Worm (Caenorhabditis elegans): ENCODE data around the gene F10D2.8.

F10D2.8 gene

ce11 chrV:7150570-7150969 lies at the start of gene F10D2.8:
F10D2.8 (minus strand) TSS chrV:7150714.
- no peak for TF ChIP-seq hlh-1 (tag; optimal IDR thresholded peaks at IDR 0.05)
- TF ChIP-seq ces-1 (GFP tag; optimal IDR thresholded peaks at IDR 0.05): no peak
- no peak for TF ChIP-seq unc-62 (GFP tag; optimal IDR thresholded peaks at IDR 0.05)
- TF ChIP-seq M03D4.4 (tag; optimal IDR thresholded peaks at IDR 0.05): no peak
- TF ChIP-seq bed-3 (GFP tag; optimal IDR thresholded peaks at IDR 0.05): no peak
- TF ChIP-seq ham-2 (GFP tag; optimal IDR thresholded peaks at IDR 0.05): no peak
- no peak for TF ChIP-seq unc-120 (tag; optimal IDR thresholded peaks at IDR 0.05; ENCODE audit: poor library complexity, severe bottlenecking)
- no peak for TF ChIP-seq nhr-2 (tag; optimal IDR thresholded peaks at IDR 0.05)
- TF ChIP-seq lsy-2 (tag; optimal IDR thresholded peaks at IDR 0.05): no peak
- no peak for TF ChIP-seq drap-1 (GFP tag; optimal IDR thresholded peaks at IDR 0.05)
- no peak for TF ChIP-seq mls-2 (tag; optimal IDR thresholded peaks at IDR 0.05)

- TF ChIP-seq nhr-2 (tag; optimal IDR thresholded peaks at IDR 0.05) (no peak), ceh-83 (GFP tag; optimal IDR thresholded peaks at IDR 0.05) (no peak)
Observed at ce11 chrV:7199932-7200331, 49.4 kb upstream of the F10D2.8 start, which contains the start of gene F09G2.1. F09G2.1 (plus strand) TSS chrV:7200232.

- TF ChIP-seq ceh-43 (GFP tag; optimal IDR thresholded peaks at IDR 0.05) (no peak), blmp-1 (tag; optimal IDR thresholded peaks at IDR 0.05) (no peak), lin-32 (GFP tag; optimal IDR thresholded peaks at IDR 0.05) (no peak), ztf-11 (tag; optimal IDR thresholded peaks at IDR 0.05) (no peak), unc-39 (tag; optimal IDR thresholded peaks at IDR 0.05) (no peak), drap-1 (GFP tag; optimal IDR thresholded peaks at IDR 0.05) (no peak), flh-1 (GFP tag; optimal IDR thresholded peaks at IDR 0.05) (no peak), mab-5 (tag; optimal IDR thresholded peaks at IDR 0.05) (no peak), unc-62 (GFP tag; optimal IDR thresholded peaks at IDR 0.05) (no peak), M03D4.4 (tag; optimal IDR thresholded peaks at IDR 0.05) (no peak), bed-3 (GFP tag; optimal IDR thresholded peaks at IDR 0.05) (no peak), nhr-237 (tag; optimal IDR thresholded peaks at IDR 0.05) (no peak), ceh-39 (tag; optimal IDR thresholded peaks at IDR 0.05) (no peak), ces-1 (GFP tag; optimal IDR thresholded peaks at IDR 0.05) (no peak), sptf-1 (tag; optimal IDR thresholded peaks at IDR 0.05) (no peak), zip-8 (tag; optimal IDR thresholded peaks at IDR 0.05) (no peak)
Observed at ce11 chrV:7199077-7199476, 48.6 kb upstream of the F10D2.8 start.

ce11 chrV:7198403-7198802 lies 47.9 kb upstream of the F10D2.8 start:
- TF ChIP-seq sptf-1 (tag; optimal IDR thresholded peaks at IDR 0.05) (no peak), elt-1 (tag; optimal IDR thresholded peaks at IDR 0.05; ENCODE audit: borderline replicate concordance, insufficient read depth) (no peak), mls-2 (tag; optimal IDR thresholded peaks at IDR 0.05) (no peak), snpc-4 (tag; optimal IDR thresholded peaks at IDR 0.05) (no peak), flh-1 (GFP tag; optimal IDR thresholded peaks at IDR 0.05) (no peak), nhr-237 (tag; optimal IDR thresholded peaks at IDR 0.05) (no peak), pha-4 (tag; optimal IDR thresholded peaks at IDR 0.05) (no peak), nhr-28 (tag; optimal IDR thresholded peaks at IDR 0.05) (no peak), blmp-1 (tag; optimal IDR thresholded peaks at IDR 0.05) (no peak), unc-39 (tag; optimal IDR thresholded peaks at IDR 0.05) (no peak), ceh-83 (GFP tag; optimal IDR thresholded peaks at IDR 0.05) (no peak)

ce11 chrV:7197036-7197435 lies 46.5 kb upstream of the F10D2.8 start:
- TF ChIP-seq ham-2 (GFP tag; optimal IDR thresholded peaks at IDR 0.05): no peak
- TF ChIP-seq zip-8 (tag; optimal IDR thresholded peaks at IDR 0.05): no peak
- no peak for TF ChIP-seq blmp-1 (tag; optimal IDR thresholded peaks at IDR 0.05)
- TF ChIP-seq lsy-2 (tag; optimal IDR thresholded peaks at IDR 0.05): no peak

ce11 chrV:7196498-7196966 lies 46.0 kb upstream of the F10D2.8 start, which contains the start of gene F09G2.2:
F09G2.2 (plus strand) TSS chrV:7196916.
- TF ChIP-seq nhr-2 (tag; optimal IDR thresholded peaks at IDR 0.05) (peak; percentile 30), ceh-43 (GFP tag; optimal IDR thresholded peaks at IDR 0.05) (no peak), zip-8 (tag; optimal IDR thresholded peaks at IDR 0.05) (no peak), pha-4 (tag; optimal IDR thresholded peaks at IDR 0.05) (peak; percentile 96), bed-3 (GFP tag; optimal IDR thresholded peaks at IDR 0.05) (no peak), cnd-1 (tag; optimal IDR thresholded peaks at IDR 0.05) (peak; percentile 28), nhr-28 (tag; optimal IDR thresholded peaks at IDR 0.05) (no peak), elt-1 (tag; optimal IDR thresholded peaks at IDR 0.05; ENCODE audit: borderline replicate concordance, insufficient read depth) (peak; percentile 38), elt-3 (tag; optimal IDR thresholded peaks at IDR 0.05) (no peak), unc-62 (GFP tag; optimal IDR thresholded peaks at IDR 0.05) (no peak), ztf-11 (tag; optimal IDR thresholded peaks at IDR 0.05) (peak; percentile 63), ceh-39 (tag; optimal IDR thresholded peaks at IDR 0.05) (peak; percentile 93), sem-2 (GFP tag; optimal IDR thresholded peaks at IDR 0.05) (no peak), mep-1 (tag; optimal IDR thresholded peaks at IDR 0.05) (peak; percentile 95), M03D4.4 (tag; optimal IDR thresholded peaks at IDR 0.05) (peak; percentile 20), snpc-4 (tag; optimal IDR thresholded peaks at IDR 0.05) (no peak), unc-39 (tag; optimal IDR thresholded peaks at IDR 0.05) (peak; percentile 29), nhr-76 (tag; optimal IDR thresholded peaks at IDR 0.05) (no peak), lin-32 (GFP tag; optimal IDR thresholded peaks at IDR 0.05) (no peak), hlh-1 (tag; optimal IDR thresholded peaks at IDR 0.05) (no peak), ceh-83 (GFP tag; optimal IDR thresholded peaks at IDR 0.05) (peak; percentile 46), tbx-8 (GFP tag; optimal IDR thresholded peaks at IDR 0.05) (no peak), nhr-12 (tag; optimal IDR thresholded peaks at IDR 0.05) (no peak), ham-2 (GFP tag; optimal IDR thresholded peaks at IDR 0.05) (no peak), sptf-1 (tag; optimal IDR thresholded peaks at IDR 0.05) (no peak), lsy-2 (tag; optimal IDR thresholded peaks at IDR 0.05) (peak; percentile 73), mab-5 (tag; optimal IDR thresholded peaks at IDR 0.05) (no peak), blmp-1 (tag; optimal IDR thresholded peaks at IDR 0.05) (no peak), mls-2 (tag; optimal IDR thresholded peaks at IDR 0.05) (peak; percentile 21), flh-1 (GFP tag; optimal IDR thresholded peaks at IDR 0.05) (no peak), nhr-237 (tag; optimal IDR thresholded peaks at IDR 0.05) (peak; percentile 87), drap-1 (GFP tag; optimal IDR thresholded peaks at IDR 0.05) (peak; percentile 24), unc-120 (tag; optimal IDR thresholded peaks at IDR 0.05; ENCODE audit: poor library complexity, severe bottlenecking) (peak; percentile 79), ces-1 (GFP tag; optimal IDR thresholded peaks at IDR 0.05) (peak; percentile 76)

Measured in whole organism, mixed stage, embryonic.